Worm (Caenorhabditis elegans): ENCODE results near the gene faah-5.
A peak's percentile ranks its signal among the peaks of the same experiment; 100 is the strongest.

faah-5 gene

DNA sequence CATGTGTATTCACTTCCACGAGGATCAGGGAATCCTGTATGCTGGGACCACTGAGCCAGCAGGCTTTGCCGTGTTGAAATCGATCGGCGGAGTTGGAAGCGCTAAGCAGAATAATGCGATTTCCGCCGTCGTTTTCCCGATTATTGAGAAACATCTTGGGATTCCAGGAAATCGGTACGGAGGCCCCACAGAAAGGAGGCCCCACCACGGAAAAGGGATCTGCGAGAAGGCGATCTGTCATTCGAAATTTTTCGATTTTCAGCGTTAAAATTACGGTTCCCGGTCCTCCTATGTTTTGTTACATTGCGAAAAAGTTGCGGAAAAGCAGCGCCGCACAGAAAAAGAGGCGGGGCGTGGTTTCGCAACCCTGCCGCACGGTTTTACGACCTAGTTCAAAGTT is 42.9 kb downstream of the faah-5 start (continued):
- TF ChIP-seq K02D7.2 (tag; optimal IDR thresholded peaks at IDR 0.05), result peak; percentile 4
- no peak for TF ChIP-seq ceh-18 (tag; optimal IDR thresholded peaks at IDR 0.05)
- TF ChIP-seq ceh-19 (GFP tag; optimal IDR thresholded peaks at IDR 0.05), result no peak
- TF ChIP-seq pax-1 (tag; optimal IDR thresholded peaks at IDR 0.05), result no peak
- TF ChIP-seq sdc-2 (tag; optimal IDR thresholded peaks at IDR 0.05), result no peak
- TF ChIP-seq nhr-11 (tag; optimal IDR thresholded peaks at IDR 0.05), result no peak
- TF ChIP-seq ceh-31 (tag; optimal IDR thresholded peaks at IDR 0.05), result peak; percentile 88
- TF ChIP-seq C38D4.7 (GFP tag; optimal IDR thresholded peaks at IDR 0.05), result no peak
- TF ChIP-seq ztf-16 (tag; optimal IDR thresholded peaks at IDR 0.05), result no peak
- TF ChIP-seq nhr-232 (tag; optimal IDR thresholded peaks at IDR 0.05), result no peak
- no peak for TF ChIP-seq ceh-24 (tag; optimal IDR thresholded peaks at IDR 0.05)
- TF ChIP-seq nfya-1 (tag; optimal IDR thresholded peaks at IDR 0.05), result no peak
- no peak for TF ChIP-seq unc-55 (GFP tag; optimal IDR thresholded peaks at IDR 0.05)
- no peak for TF ChIP-seq dve-1 (tag; optimal IDR thresholded peaks at IDR 0.05)
- no peak for TF ChIP-seq madf-2 (tag; optimal IDR thresholded peaks at IDR 0.05)
- TF ChIP-seq zip-5 (tag; optimal IDR thresholded peaks at IDR 0.05), result peak; percentile 57
- TF ChIP-seq hlh-30 (tag; optimal IDR thresholded peaks at IDR 0.05; ENCODE audit: insufficient read depth), result no peak
- no peak for TF ChIP-seq mec-3 (tag; optimal IDR thresholded peaks at IDR 0.05; ENCODE audit: borderline replicate concordance)
- TF ChIP-seq pag-3 (tag; optimal IDR thresholded peaks at IDR 0.05; ENCODE audit: borderline replicate concordance), result no peak
- peak; percentile 34 for TF ChIP-seq fkh-6 (tag; optimal IDR thresholded peaks at IDR 0.05)
- TF ChIP-seq Y22D7AL.16 (tag; optimal IDR thresholded peaks at IDR 0.05), result no peak
- TF ChIP-seq tbx-7 (tag; optimal IDR thresholded peaks at IDR 0.05), result peak; percentile 52
- peak; percentile 27 for TF ChIP-seq ahr-1 (tag; optimal IDR thresholded peaks at IDR 0.05)
- no peak for TF ChIP-seq K09A11.1 (tag; optimal IDR thresholded peaks at IDR 0.05; ENCODE audit: insufficient read depth)
- no peak for TF ChIP-seq pat-9 (tag; optimal IDR thresholded peaks at IDR 0.05)
- no peak for TF ChIP-seq pha-2 (tag; optimal IDR thresholded peaks at IDR 0.05)
- TF ChIP-seq ceh-45 (GFP tag; IDR thresholded peaks at IDR 0.05), result no peak
- no peak for TF ChIP-seq gmeb-2 (tag; optimal IDR thresholded peaks at IDR 0.05)
- TF ChIP-seq ceh-34 (tag; optimal IDR thresholded peaks at IDR 0.05), result peak; percentile 24
- TF ChIP-seq rnt-1 (tag; optimal IDR thresholded peaks at IDR 0.05), result peak; percentile 58
- no peak for TF ChIP-seq fkh-10 (GFP tag; optimal IDR thresholded peaks at IDR 0.05)
- TF ChIP-seq unc-42 (tag; optimal IDR thresholded peaks at IDR 0.05), result no peak
- TF ChIP-seq lim-6 (tag; optimal IDR thresholded peaks at IDR 0.05), result peak; percentile 52
- TF ChIP-seq hlh-13 (GFP tag; optimal IDR thresholded peaks at IDR 0.05), result no peak
- no peak for TF ChIP-seq che-1 (tag; optimal IDR thresholded peaks at IDR 0.05)
- peak; percentile 67 for TF ChIP-seq ref-2 (tag; optimal IDR thresholded peaks at IDR 0.05)
- TF ChIP-seq ceh-22 (tag; optimal IDR thresholded peaks at IDR 0.05), result no peak
- peak; percentile 52 for TF ChIP-seq fax-1 (tag; optimal IDR thresholded peaks at IDR 0.05)
- no peak for TF ChIP-seq sox-4 (tag; optimal IDR thresholded peaks at IDR 0.05)
- peak; percentile 82 for TF ChIP-seq tbx-2 (tag; optimal IDR thresholded peaks at IDR 0.05)
- no peak for TF ChIP-seq ceh-6 (GFP tag; optimal IDR thresholded peaks at IDR 0.05)
- no peak for TF ChIP-seq pros-1 (tag; optimal IDR thresholded peaks at IDR 0.05)
- TF ChIP-seq pha-4 (tag; optimal IDR thresholded peaks at IDR 0.05), result no peak
- TF ChIP-seq F13H6.1 (tag; optimal IDR thresholded peaks at IDR 0.05), result peak; percentile 44
- TF ChIP-seq lin-11 (tag; optimal IDR thresholded peaks at IDR 0.05), result no peak
- peak; percentile 62 for TF ChIP-seq C08G9.2 (tag; optimal IDR thresholded peaks at IDR 0.05)
- TF ChIP-seq eyg-1 (tag; optimal IDR thresholded peaks at IDR 0.05), result no peak
- TF ChIP-seq odd-2 (tag; optimal IDR thresholded peaks at IDR 0.05), result no peak
- TF ChIP-seq ceh-9 (tag; optimal IDR thresholded peaks at IDR 0.05), result no peak
- TF ChIP-seq elt-4 (tag; optimal IDR thresholded peaks at IDR 0.05), result no peak
